Fruit fly (Drosophila melanogaster) whole organism, adult: Measurements from ENCODE around the gene CG34180.
A peak's percentile ranks its signal among the peaks of the same experiment; 100 is the strongest.

Experiments
- CG11617 ChIP-seq: fragments of 200-800 bp; sonication (Bioruptor generic); optimal IDR thresholded peaks from 2 replicates; lab custom pipeline; 2017; ENCODE audit warnings: mild to moderate bottlenecking, missing biosample characterization, missing genetic modification reagents, missing genetic modification characterization
- CG1620 ChIP-seq: fragments of 200-800 bp; sonication (Bioruptor generic); optimal IDR thresholded peaks from 2 replicates; lab custom pipeline; 2016; ENCODE audit warnings: missing biosample characterization, missing genetic modification characterization
- CG7045 ChIP-seq: fragments of 200-800 bp; sonication (Bioruptor generic); optimal IDR thresholded peaks from 2 replicates; lab custom pipeline; 2017; ENCODE audit warnings: missing biosample characterization, mild to moderate bottlenecking, missing genetic modification characterization
- Clk ChIP-seq: fragments of 200-800 bp; sonication (Bioruptor generic); optimal IDR thresholded peaks from 2 replicates; lab custom pipeline; 2017; ENCODE audit warnings: missing biosample characterization, missing genetic modification characterization
- bab1 ChIP-seq: fragments of 200-800 bp; sonication (Bioruptor generic); optimal IDR thresholded peaks from 3 replicates; lab custom pipeline; 2019; ENCODE audit warnings: missing biosample characterization, mild to moderate bottlenecking, missing genetic modification characterization, moderate library complexity
- cic ChIP-seq: fragments of 200-800 bp; sonication (Bioruptor generic); optimal IDR thresholded peaks from 2 replicates; lab custom pipeline; 2017; ENCODE audit warnings: missing biosample characterization, mild to moderate bottlenecking, missing genetic modification characterization, moderate library complexity
- kay ChIP-seq: fragments of 200-800 bp; sonication (Bioruptor generic); peaks from one replicate; lab custom pipeline; 2016; ENCODE audit warnings: missing biosample characterization, missing genetic modification characterization, borderline replicate concordance
- ovo ChIP-seq: fragments of 200-800 bp; sonication (Bioruptor generic); optimal IDR thresholded peaks from 2 replicates; lab custom pipeline; 2016; ENCODE audit warnings: missing biosample characterization, missing genetic modification characterization
- toe ChIP-seq: fragments of 200-800 bp; sonication (Bioruptor generic); optimal IDR thresholded peaks from 2 replicates; lab custom pipeline; 2016; ENCODE audit warnings: missing biosample characterization, missing genetic modification characterization

- TF ChIP-seq CG7045 (GFP tag; lab: Kevin White, UChicago) (peak; percentile 83), CG1620 (GFP tag; lab: Kevin White, UChicago) (peak; percentile 85), Clk (GFP tag; lab: Kevin White, UChicago) (peak; percentile 81), kay (GFP tag; lab: Kevin White, UChicago) (no peak), bab1 (GFP tag; lab: Kevin White, UChicago) (peak; percentile 86), ovo (GFP tag; lab: Kevin White, UChicago) (peak; percentile 74), toe (GFP tag; lab: Kevin White, UChicago) (peak; percentile 94), CG11617 (GFP tag; lab: Kevin White, UChicago) (peak; percentile 83), cic (GFP tag; lab: Kevin White, UChicago) (peak; percentile 80)
Observed at dm6 chr2L:6062382-6063082, 2.2 kb downstream of the CG34180 start, which contains the start of the genes ND-51 and CG13994.
